Worm (Caenorhabditis elegans): ENCODE results near the gene C16C8.26.

Gene C16C8.26

DNA sequence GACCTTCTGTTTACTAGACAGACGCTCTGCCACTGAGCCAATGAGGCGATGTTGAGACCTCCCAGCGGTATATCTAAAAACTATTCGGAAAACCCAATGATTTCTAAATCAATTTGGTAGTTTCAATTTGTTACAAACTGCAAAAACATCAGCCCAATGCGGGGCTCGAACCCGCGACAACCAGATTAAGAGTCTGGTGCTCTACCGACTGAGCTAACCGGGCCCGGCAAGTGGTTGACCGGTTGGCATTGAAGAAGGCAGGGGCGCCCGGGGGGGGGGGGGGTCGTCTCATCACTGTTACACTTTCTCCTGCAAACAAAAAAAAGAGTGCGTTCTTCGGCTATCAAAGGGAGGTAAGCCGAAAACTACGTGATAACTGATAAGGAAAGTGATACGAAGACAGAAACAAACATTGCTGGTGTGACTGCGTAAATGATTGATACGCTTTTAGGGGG, 18.8 kb downstream of the C16C8.26 start (continued):
- TF ChIP-seq lir-3 (tag; optimal IDR thresholded peaks at IDR 0.05; ENCODE audit: poor library complexity) (no peak), vab-15 (tag; optimal IDR thresholded peaks at IDR 0.05) (no peak), hlh-4 (tag; optimal IDR thresholded peaks at IDR 0.05) (no peak), ceh-63 (GFP tag; optimal IDR thresholded peaks at IDR 0.05) (no peak), jun-1 (tag; optimal IDR thresholded peaks at IDR 0.05) (peak; percentile 6), fkh-8 (tag; optimal IDR thresholded peaks at IDR 0.05) (no peak), egl-13 (tag; optimal IDR thresholded peaks at IDR 0.05) (no peak), Y116A8C.19 (tag; optimal IDR thresholded peaks at IDR 0.05; ENCODE audit: borderline replicate concordance) (no peak), alr-1 (tag; optimal IDR thresholded peaks at IDR 0.05; ENCODE audit: borderline replicate concordance) (no peak), nhr-19 (GFP tag; conservative IDR thresholded peaks at IDR 0.05) (peak; percentile 64), lin-13 (GFP tag; optimal IDR thresholded peaks at IDR 0.05) (no peak), xbp-1 (tag; optimal IDR thresholded peaks at IDR 0.05) (peak; percentile 4), mef-2 (tag; optimal IDR thresholded peaks at IDR 0.05) (no peak), fkh-4 (tag; optimal IDR thresholded peaks at IDR 0.05; ENCODE audit: borderline replicate concordance) (no peak), ama-1 (optimal IDR thresholded peaks at IDR 0.05) (no peak), aly-2 (tag; optimal IDR thresholded peaks at IDR 0.05) (no peak), nhr-84 (tag; optimal IDR thresholded peaks at IDR 0.05) (no peak), snu-23 (GFP tag; optimal IDR thresholded peaks at IDR 0.05) (peak; percentile 38), dsc-1 (tag; optimal IDR thresholded peaks at IDR 0.05) (no peak), lin-14 (GFP tag; optimal IDR thresholded peaks at IDR 0.05) (peak; percentile 60), fkh-10 (GFP tag; optimal IDR thresholded peaks at IDR 0.05) (no peak), dpl-1 (GFP tag; optimal IDR thresholded peaks at IDR 0.05) (peak in 1 of 3 experiments; percentile 3), irx-1 (tag; optimal IDR thresholded peaks at IDR 0.05) (no peak), pag-3 (tag; optimal IDR thresholded peaks at IDR 0.05; ENCODE audit: borderline replicate concordance, insufficient read depth) (no peak), lin-39 (tag; optimal IDR thresholded peaks at IDR 0.05) (no peak), nhr-71 (tag; optimal IDR thresholded peaks at IDR 0.05) (peak; percentile 60), grh-1 (GFP tag; IDR thresholded peaks at IDR 0.05) (0 out of 2 replicates have a peak, but pooled peaks have one; percentile 6), nhr-76 (tag; optimal IDR thresholded peaks at IDR 0.05) (no peak), pqm-1 (tag; optimal IDR thresholded peaks at IDR 0.05) (peak; percentile 43), nhr-237 (tag; optimal IDR thresholded peaks at IDR 0.05) (no peak), elt-2 (tag; optimal IDR thresholded peaks at IDR 0.05) (peak; percentile 97), swsn-7 (tag; optimal IDR thresholded peaks at IDR 0.05) (no peak), elt-3 (tag; optimal IDR thresholded peaks at IDR 0.05) (peak in 3 of 6 experiments; percentile 45 to 62 (median 46)), isw-1 (GFP tag; IDR thresholded peaks at IDR 0.05) (no peak), rnt-1 (tag; optimal IDR thresholded peaks at IDR 0.05) (peak; percentile 51), nhr-47 (tag; optimal IDR thresholded peaks at IDR 0.05) (peak; percentile 64), ceh-90 (tag; optimal IDR thresholded peaks at IDR 0.05) (no peak), unc-98 (GFP tag; IDR thresholded peaks at IDR 0.05) (no peak), ztf-11 (tag; optimal IDR thresholded peaks at IDR 0.05) (no peak), lin-35 (GFP tag; optimal IDR thresholded peaks at IDR 0.05) (peak in 1 of 2 experiments; percentile 54), unc-130 (tag; optimal IDR thresholded peaks at IDR 0.05) (no peak), ztf-4 (tag; optimal IDR thresholded peaks at IDR 0.05) (no peak), efl-3 (GFP tag; optimal IDR thresholded peaks at IDR 0.05) (no peak)

DNA sequence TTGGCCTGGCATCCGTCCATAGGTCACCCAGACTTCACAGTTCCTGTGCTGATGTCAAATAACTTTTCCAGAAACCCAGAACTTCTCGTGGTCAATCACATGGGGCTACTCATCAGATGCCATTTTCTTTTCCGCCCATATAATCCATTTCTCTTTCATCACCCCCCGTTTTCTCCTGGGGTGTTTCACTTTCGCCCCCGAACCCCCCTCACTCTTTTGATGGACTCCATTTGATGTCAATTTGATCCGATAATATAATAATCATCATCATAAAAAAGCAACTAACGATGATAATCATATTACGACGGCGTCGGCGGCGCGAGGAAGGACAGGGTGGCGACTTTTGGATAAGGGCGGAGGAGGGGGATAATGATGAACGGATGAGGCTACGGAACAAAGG, 19.8 kb downstream of the C16C8.26 start:
- TF ChIP-seq ztf-11 (tag; optimal IDR thresholded peaks at IDR 0.05) (no peak), blmp-1 (tag; optimal IDR thresholded peaks at IDR 0.05) (peak; percentile 90)

Measured in whole organism, L1 larva.